Fruit fly (Drosophila melanogaster) whole organism, embryonic: ENCODE data around the gene Spt3.

Experiments
- BtbVII ChIP-seq: fragments of 200-800 bp; sonication (Bioruptor generic); optimal IDR thresholded peaks from 3 replicates; lab custom pipeline; 2017; ENCODE audit warnings: missing biosample characterization, mild to moderate bottlenecking, missing genetic modification characterization
- CG30020 ChIP-seq: fragments of 200-800 bp; optimal IDR thresholded peaks from 2 replicates; lab custom pipeline; 2019; ENCODE audit warnings: missing biosample characterization, mild to moderate bottlenecking, missing genetic modification characterization, moderate library complexity
- CG34224 ChIP-seq: fragments of 200-800 bp; sonication (Bioruptor generic); IDR thresholded peaks from 3 replicates; pipeline ENCODE4 v1.3.6; 2022; ENCODE audit warnings: missing biosample characterization, missing genetic modification characterization; ENCODE audit not compliant: partially characterized antibody
- GATAe ChIP-seq: fragments of 200-800 bp; sonication (Bioruptor generic); conservative IDR thresholded peaks from 2 replicates; pipeline ENCODE4 v1.3.6; 2022; ENCODE audit warnings: missing biosample characterization, missing genetic modification characterization
- Taf1 ChIP-seq: fragments of 200-800 bp; sonication (Bioruptor generic); IDR thresholded peaks from 2 replicates; pipeline ENCODE4 v1.3.6; 2022; ENCODE audit warnings: missing biosample characterization, missing genetic modification characterization
- cg ChIP-seq: fragments of 200-800 bp; sonication (Bioruptor generic); optimal IDR thresholded peaks from 3 replicates; lab custom pipeline; 2019; ENCODE audit warnings: missing biosample characterization, mild to moderate bottlenecking, missing genetic modification characterization, moderate library complexity
- lbe ChIP-seq: fragments of 200-800 bp; sonication (Bioruptor generic); optimal IDR thresholded peaks from 2 replicates; lab custom pipeline; 2016; ENCODE audit warnings: missing biosample characterization, mild to moderate bottlenecking, missing genetic modification characterization
- unpg ChIP-seq: fragments of 200-800 bp; sonication (Bioruptor generic); optimal IDR thresholded peaks from 3 replicates; lab custom pipeline; 2018; ENCODE audit warnings: missing biosample characterization, mild to moderate bottlenecking, missing genetic modification characterization, moderate library complexity
- usp ChIP-seq: fragments of >200 bp; optimal IDR thresholded peaks from 2 replicates; lab custom pipeline; 2017; ENCODE audit warnings: missing biosample characterization, missing genetic modification characterization

DNA sequence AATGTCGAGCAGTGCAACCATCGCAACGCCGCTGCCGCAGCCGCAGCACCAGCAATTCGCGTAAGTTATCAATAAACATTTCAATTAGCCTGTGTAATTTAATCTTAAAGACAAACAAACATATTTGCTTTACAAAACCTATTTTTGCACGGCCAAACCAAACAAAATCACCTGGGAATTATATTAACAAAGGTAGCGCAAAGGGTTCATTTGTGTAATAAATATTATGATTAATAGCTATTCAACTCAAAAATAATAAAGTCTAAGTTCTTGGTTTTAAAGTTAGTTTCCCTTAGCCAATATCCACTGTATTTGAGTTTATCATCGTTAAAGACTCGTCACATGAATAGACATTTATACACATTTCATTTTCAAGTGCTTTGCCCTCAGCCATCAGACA lies 47.7 kb upstream of the Spt3 start:
- TF ChIP-seq GATAe (no peak), BtbVII (no peak), CG34224 (no peak), Taf1 (GFP tag; lab: Robert Waterston, UW) (no peak), usp (no peak), CG30020 (tag; lab: Kevin White, UChicago) (no peak), lbe (GFP tag; lab: Kevin White, UChicago) (no peak), cg (no peak), unpg (GFP tag; lab: Kevin White, UChicago) (no peak)
